Fruit fly (Drosophila melanogaster) whole organism, prepupa: ENCODE data around the gene LeuRS.

Experiments
- CG10669 ChIP-seq: fragments of 200-800 bp; sonication (Bioruptor generic); optimal IDR thresholded peaks from 3 replicates; lab custom pipeline; 2018; ENCODE audit warnings: missing biosample characterization, mild to moderate bottlenecking, missing genetic modification characterization, moderate library complexity
- CG32006 ChIP-seq: fragments of 200-800 bp; sonication (Bioruptor generic); optimal IDR thresholded peaks from 3 replicates; lab custom pipeline; 2017; ENCODE audit warnings: missing biosample characterization, mild to moderate bottlenecking, missing genetic modification characterization
- Sox102F ChIP-seq: fragments of 200-800 bp; sonication (Bioruptor generic); optimal IDR thresholded peaks from 2 replicates; lab custom pipeline; 2016; ENCODE audit warnings: missing biosample characterization, mild to moderate bottlenecking, missing genetic modification characterization

DNA sequence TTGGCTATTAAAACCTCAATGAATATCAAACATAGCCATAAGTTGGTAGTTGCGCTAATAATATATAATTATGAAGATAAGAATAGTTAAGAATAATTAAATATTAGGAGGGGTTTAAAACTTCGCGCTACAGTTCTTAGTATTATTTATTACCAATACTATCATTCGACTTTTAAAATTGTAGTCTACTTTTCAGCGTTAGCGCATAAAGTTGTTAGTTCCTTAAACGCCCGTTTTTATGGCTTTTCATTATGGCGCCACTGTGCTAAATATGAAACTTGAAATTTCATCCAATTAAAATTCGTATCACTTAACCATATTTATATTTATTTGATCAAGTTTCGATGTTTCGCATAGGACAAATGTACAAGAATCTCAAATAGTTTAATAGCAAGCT lies 34.0 kb downstream of the LeuRS start:
- TF ChIP-seq CG32006 (GFP tag; lab: Kevin White, UChicago) = no peak
- no peak for TF ChIP-seq CG10669 (GFP tag; lab: Kevin White, UChicago)
- no peak for TF ChIP-seq Sox102F (GFP tag; lab: Kevin White, UChicago)
